Fruit fly (Drosophila melanogaster): ENCODE results near the gene CG13308.

CG13308 gene

dm6 chr3L:8781993-8782392 is 26.4 kb upstream of the CG13308 start:
- no peak for TF ChIP-seq brk (GFP tag; optimal IDR thresholded peaks at IDR 0.05)
- peak; percentile 9 for TF ChIP-seq h (GFP tag; optimal IDR thresholded peaks at IDR 0.05)
- no peak for TF ChIP-seq pan (optimal IDR thresholded peaks at IDR 0.05)
- TF ChIP-seq tai (GFP tag; optimal IDR thresholded peaks at IDR 0.05): no peak

dm6 chr3L:8783299-8783698 is 25.0 kb upstream of the CG13308 start:
- TF ChIP-seq CG32264 (GFP tag; optimal IDR thresholded peaks at IDR 0.05) (no peak), pan (optimal IDR thresholded peaks at IDR 0.05) (no peak), Dfd (GFP tag; optimal IDR thresholded peaks at IDR 0.05) (no peak), Abd-B (GFP tag; optimal IDR thresholded peaks at IDR 0.05) (no peak), tai (GFP tag; optimal IDR thresholded peaks at IDR 0.05) (no peak), Dif (GFP tag; optimal IDR thresholded peaks at IDR 0.05; ENCODE audit: partially characterized antibody) (no peak), h (GFP tag; optimal IDR thresholded peaks at IDR 0.05) (no peak), CG9705 (GFP tag; optimal IDR thresholded peaks at IDR 0.05) (no peak), GATAd (GFP tag; optimal IDR thresholded peaks at IDR 0.05) (no peak), rgr (GFP tag; optimal IDR thresholded peaks at IDR 0.05) (no peak), brk (GFP tag; optimal IDR thresholded peaks at IDR 0.05) (no peak), br (GFP tag; optimal IDR thresholded peaks at IDR 0.05) (no peak), sage (GFP tag; optimal IDR thresholded peaks at IDR 0.05) (no peak)

dm6 chr3L:8787240-8787639 is 21.1 kb upstream of the CG13308 start:
- TF ChIP-seq dl (GFP tag; optimal IDR thresholded peaks at IDR 0.05; ENCODE audit: insufficient read depth in 1 of 2, partially characterized antibody in 2 of 2): no peak
- no peak for TF ChIP-seq Rel (GFP tag; optimal IDR thresholded peaks at IDR 0.05)
- TF ChIP-seq Rel (tag; optimal IDR thresholded peaks at IDR 0.05): no peak
- TF ChIP-seq HLH106 (tag; optimal IDR thresholded peaks at IDR 0.05): no peak
- no peak for TF ChIP-seq woc (GFP tag; optimal IDR thresholded peaks at IDR 0.05)
- TF ChIP-seq CrebA (GFP tag; optimal IDR thresholded peaks at IDR 0.05; ENCODE audit: borderline replicate concordance): no peak
- no peak for TF ChIP-seq Dif (GFP tag; optimal IDR thresholded peaks at IDR 0.05; ENCODE audit: partially characterized antibody)
- TF ChIP-seq Vsx2 (GFP tag; optimal IDR thresholded peaks at IDR 0.05; ENCODE audit: partially characterized antibody): peak; percentile 68
- peak; percentile 84 for TF ChIP-seq Myc (optimal IDR thresholded peaks at IDR 0.05)
- TF ChIP-seq CG32264 (GFP tag; optimal IDR thresholded peaks at IDR 0.05): no peak
- TF ChIP-seq Mio (GFP tag; optimal IDR thresholded peaks at IDR 0.05): no peak
- TF ChIP-seq N (GFP tag; optimal IDR thresholded peaks at IDR 0.05): peak; percentile 88
- TF ChIP-seq tai (GFP tag; optimal IDR thresholded peaks at IDR 0.05): no peak
- TF ChIP-seq Hr78 (GFP tag; optimal IDR thresholded peaks at IDR 0.05): no peak
- TF ChIP-seq sage (GFP tag; optimal IDR thresholded peaks at IDR 0.05): no peak
- TF ChIP-seq Abd-B (GFP tag; optimal IDR thresholded peaks at IDR 0.05): peak; percentile 39
- no peak for TF ChIP-seq CG9705 (GFP tag; optimal IDR thresholded peaks at IDR 0.05)
- TF ChIP-seq lola (GFP tag; optimal IDR thresholded peaks at IDR 0.05): no peak
- no peak for TF ChIP-seq Jra (GFP tag; optimal IDR thresholded peaks at IDR 0.05)
- no peak for TF ChIP-seq br (GFP tag; optimal IDR thresholded peaks at IDR 0.05)
- no peak for TF ChIP-seq brk (GFP tag; optimal IDR thresholded peaks at IDR 0.05)

dm6 chr3L:8787701-8788100 is 20.6 kb upstream of the CG13308 start:
- TF ChIP-seq tai (GFP tag; optimal IDR thresholded peaks at IDR 0.05) (no peak), OdsH (GFP tag; optimal IDR thresholded peaks at IDR 0.05) (no peak), HLH106 (tag; optimal IDR thresholded peaks at IDR 0.05) (no peak), h (GFP tag; optimal IDR thresholded peaks at IDR 0.05) (no peak), Jra (GFP tag; optimal IDR thresholded peaks at IDR 0.05) (no peak), pan (optimal IDR thresholded peaks at IDR 0.05) (no peak), Abd-B (GFP tag; optimal IDR thresholded peaks at IDR 0.05) (no peak), sv (GFP tag; optimal IDR thresholded peaks at IDR 0.05) (no peak), fru (GFP tag; optimal IDR thresholded peaks at IDR 0.05) (no peak), foxo (GFP tag; optimal IDR thresholded peaks at IDR 0.05) (no peak), Dfd (GFP tag; optimal IDR thresholded peaks at IDR 0.05) (no peak), Sp1 (GFP tag; optimal IDR thresholded peaks at IDR 0.05) (no peak), GATAd (GFP tag; optimal IDR thresholded peaks at IDR 0.05) (no peak), Hr78 (GFP tag; optimal IDR thresholded peaks at IDR 0.05) (no peak), jim (GFP tag; optimal IDR thresholded peaks at IDR 0.05) (no peak), Hr83 (GFP tag; optimal IDR thresholded peaks at IDR 0.05; ENCODE audit: poor library complexity, severe bottlenecking) (no peak), ey (GFP tag; optimal IDR thresholded peaks at IDR 0.05) (no peak)

Measured in whole organism, wandering third instar larva.